Fruit fly (Drosophila melanogaster) whole organism, embryonic: Measurements from ENCODE around the gene CG16957.

Experiments used
- Asciz ChIP-seq: fragments of 200-800 bp; sonication (Bioruptor generic); optimal IDR thresholded peaks from 2 replicates; lab custom pipeline; 2017; ENCODE audit warnings: missing biosample characterization, mild to moderate bottlenecking, missing genetic modification characterization, missing genetic modification reagents
- Atf-2 ChIP-seq: fragments of 200-800 bp; sonication (Bioruptor generic); optimal IDR thresholded peaks from 2 replicates; lab custom pipeline; 2016; ENCODE audit warnings: missing biosample characterization, missing genetic modification characterization
- Atf3 ChIP-seq: fragments of 200-800 bp; sonication (Bioruptor generic); optimal IDR thresholded peaks from 3 replicates; lab custom pipeline; 2016; ENCODE audit warnings: missing biosample characterization, missing genetic modification characterization
- Awh ChIP-seq: fragments of 200-800 bp; sonication (Bioruptor generic); IDR thresholded peaks from 2 replicates; pipeline ENCODE4, ENCODE4 v1.3.6; 2022; ENCODE audit warnings: missing biosample characterization, missing genetic modification characterization
- CG11247 ChIP-seq: fragments of 200-800 bp; sonication (Bioruptor generic); IDR thresholded peaks from 2 replicates; pipeline ENCODE4 v1.3.6; 2022; ENCODE audit warnings: missing biosample characterization, missing genetic modification characterization
- CG12104 ChIP-seq: fragments of 200-800 bp; sonication (Bioruptor generic); optimal IDR thresholded peaks from 3 replicates; lab custom pipeline; 2016; ENCODE audit warnings: missing biosample characterization, missing genetic modification characterization
- CG12659 ChIP-seq: fragments of 200-800 bp; sonication (Bioruptor generic); optimal IDR thresholded peaks from 3 replicates; lab custom pipeline; 2017; ENCODE audit warnings: mild to moderate bottlenecking, missing biosample characterization, missing genetic modification reagents, missing genetic modification characterization
- CG16813 ChIP-seq: fragments of 200-800 bp; sonication (Bioruptor generic); IDR thresholded peaks from 3 replicates; pipeline ENCODE4 v1.3.6; 2022; ENCODE audit warnings: missing biosample characterization, missing genetic modification characterization; ENCODE audit not compliant: partially characterized antibody
- CG31441 ChIP-seq: fragments of 200-800 bp; sonication (Bioruptor generic); IDR thresholded peaks from 2 replicates; pipeline ENCODE4 v1.3.6; 2022; ENCODE audit warnings: missing biosample characterization, missing genetic modification characterization
- CG32532 ChIP-seq: fragments of 200-800 bp; sonication (Bioruptor generic); IDR thresholded peaks from 2 replicates; pipeline ENCODE4 v1.3.6; 2022; ENCODE audit warnings: missing biosample characterization, missing genetic modification characterization
- CG3995 ChIP-seq: fragments of 200-800 bp; sonication (Bioruptor generic); optimal IDR thresholded peaks from 3 replicates; lab custom pipeline; 2016; ENCODE audit warnings: missing biosample characterization, missing genetic modification characterization
- CG6854 ChIP-seq: fragments of 200-800 bp; sonication (Bioruptor generic); optimal IDR thresholded peaks from 3 replicates; lab custom pipeline; 2017; ENCODE audit warnings: missing biosample characterization, mild to moderate bottlenecking, missing genetic modification characterization
- CG8765 ChIP-seq: fragments of 200-800 bp; sonication (Bioruptor generic); IDR thresholded peaks from 2 replicates; pipeline ENCODE4 v1.3.6; 2022; ENCODE audit warnings: missing biosample characterization, missing genetic modification characterization
- CG9437 ChIP-seq: fragments of 200-800 bp; sonication (Bioruptor generic); optimal IDR thresholded peaks from 2 replicates; lab custom pipeline; 2018; ENCODE audit warnings: missing biosample characterization, mild to moderate bottlenecking, missing genetic modification characterization
- CTCF ChIP-seq: fragments of 200-800 bp; sonication (Bioruptor generic); optimal IDR thresholded peaks from 2 replicates; lab custom pipeline; 2017; ENCODE audit warnings: missing biosample characterization, mild to moderate bottlenecking, missing genetic modification characterization, moderate library complexity
- CrebB ChIP-seq: fragments of 200-800 bp; sonication (Bioruptor generic); optimal IDR thresholded peaks from 3 replicates; lab custom pipeline; 2018; ENCODE audit warnings: missing biosample characterization, mild to moderate bottlenecking, missing genetic modification characterization
- D19A ChIP-seq: fragments of 200-800 bp; optimal IDR thresholded peaks from 3 replicates; lab custom pipeline; 2019; ENCODE audit warnings: missing biosample characterization, mild to moderate bottlenecking, missing genetic modification characterization, moderate library complexity
- Dip2 ChIP-seq: fragments of 200-800 bp; sonication (Bioruptor generic); IDR thresholded peaks from 2 replicates; pipeline ENCODE4 v1.3.6; 2022; ENCODE audit warnings: missing biosample characterization, missing genetic modification characterization
- Fer1 ChIP-seq: fragments of 200-800 bp; sonication (Bioruptor generic); optimal IDR thresholded peaks from 2 replicates; lab custom pipeline; 2017; ENCODE audit warnings: missing biosample characterization, mild to moderate bottlenecking, missing genetic modification characterization
- NC2β ChIP-seq: fragments of 200-800 bp; sonication (Bioruptor generic); optimal IDR thresholded peaks from 2 replicates; lab custom pipeline; 2016; ENCODE audit warnings: missing biosample characterization, missing genetic modification characterization
- Oaz ChIP-seq: fragments of 200-800 bp; sonication (Bioruptor generic); IDR thresholded peaks from 2 replicates; pipeline ENCODE4 v1.3.6; 2022; ENCODE audit warnings: missing biosample characterization, missing genetic modification characterization
- Sox100B ChIP-seq: fragments of 200-800 bp; sonication (Bioruptor generic); optimal IDR thresholded peaks from 3 replicates; lab custom pipeline; 2018; ENCODE audit warnings: missing biosample characterization, mild to moderate bottlenecking, missing genetic modification characterization
- Trl ChIP-seq, 3 experiments: fragments of >200 bp in 2 of 3; fragments of 200-800 bp in 1 of 3; sonication (Bioruptor generic) in 1 of 3; optimal IDR thresholded peaks; 2 replicates in 1 of 3; 3 replicates in 2 of 3; lab custom pipeline; 2016 to 2017; ENCODE audit warnings: missing biosample characterization in 1 of 3, missing genetic modification characterization in 1 of 3
- ac ChIP-seq: fragments of 200-800 bp; sonication (Bioruptor generic); optimal IDR thresholded peaks from 3 replicates; lab custom pipeline; 2017; ENCODE audit warnings: missing biosample characterization, mild to moderate bottlenecking, missing genetic modification characterization
- az2 ChIP-seq: fragments of 200-800 bp; sonication (Bioruptor generic); optimal IDR thresholded peaks from 3 replicates; lab custom pipeline; 2016; ENCODE audit warnings: missing biosample characterization, missing genetic modification characterization
- crp ChIP-seq, 2 experiments: fragments of 200-800 bp; sonication (Bioruptor generic); optimal IDR thresholded peaks; 2 replicates in 1 of 2; 3 replicates in 1 of 2; lab custom pipeline; 2017; ENCODE audit warnings: missing biosample characterization in 2 of 2, missing genetic modification characterization in 2 of 2, mild to moderate bottlenecking in 1 of 2, moderate library complexity in 1 of 2
- ewg ChIP-seq: fragments of 200-800 bp; sonication (Bioruptor generic); optimal IDR thresholded peaks from 3 replicates; lab custom pipeline; 2017; ENCODE audit warnings: mild to moderate bottlenecking, missing biosample characterization, missing genetic modification reagents, missing genetic modification characterization
- fd64A ChIP-seq: fragments of 200-800 bp; sonication (Bioruptor generic); optimal IDR thresholded peaks from 3 replicates; lab custom pipeline; 2018; ENCODE audit warnings: missing biosample characterization, mild to moderate bottlenecking, missing genetic modification characterization
- gsb ChIP-seq: fragments of 200-800 bp; sonication (Bioruptor generic); IDR thresholded peaks from 2 replicates; pipeline ENCODE4 v1.3.6; 2022; ENCODE audit warnings: missing biosample characterization, missing genetic modification characterization
- lilli ChIP-seq: fragments of 200-800 bp; sonication (Bioruptor generic); optimal IDR thresholded peaks from 3 replicates; lab custom pipeline; 2016; ENCODE audit warnings: missing biosample characterization, missing genetic modification characterization
- odd ChIP-seq: fragments of 200-800 bp; sonication (Bioruptor generic); optimal IDR thresholded peaks from 2 replicates; lab custom pipeline; 2017; ENCODE audit warnings: missing biosample characterization, mild to moderate bottlenecking, missing genetic modification characterization
- onecut ChIP-seq: fragments of 200-800 bp; sonication (Bioruptor generic); IDR thresholded peaks from 2 replicates; pipeline ENCODE4 v1.3.6; 2022; ENCODE audit warnings: missing biosample characterization, missing genetic modification characterization
- pum ChIP-seq: fragments of 200-800 bp; sonication (Bioruptor generic); optimal IDR thresholded peaks from 2 replicates; lab custom pipeline; 2016; ENCODE audit warnings: missing biosample characterization, missing genetic modification characterization
- sisA ChIP-seq: fragments of 200-800 bp; sonication (Bioruptor generic); IDR thresholded peaks from 2 replicates; pipeline ENCODE4 v1.3.6; 2022; ENCODE audit warnings: missing biosample characterization, missing genetic modification characterization
- tap ChIP-seq: fragments of 200-800 bp; optimal IDR thresholded peaks from 3 replicates; lab custom pipeline; 2019; ENCODE audit warnings: missing biosample characterization, mild to moderate bottlenecking, missing genetic modification characterization, moderate library complexity
- trem ChIP-seq: fragments of 200-800 bp; optimal IDR thresholded peaks from 3 replicates; lab custom pipeline; 2019; ENCODE audit warnings: missing biosample characterization, mild to moderate bottlenecking, missing genetic modification characterization, moderate library complexity
- trh ChIP-seq: fragments of 200-800 bp; sonication (Bioruptor generic); optimal IDR thresholded peaks from 2 replicates; lab custom pipeline; 2016; ENCODE audit warnings: missing biosample characterization, missing genetic modification characterization
- twi ChIP-seq: fragments of 200-800 bp; optimal IDR thresholded peaks from 2 replicates; lab custom pipeline; 2019; ENCODE audit warnings: missing biosample characterization, mild to moderate bottlenecking, missing genetic modification characterization, moderate library complexity

CG16957 gene

dm6 chr2L:13361465-13361864, 34.5 kb downstream of the CG16957 start, which contains the start of gene CG9377:
Gene CG9377, minus strand, starts transcription at chr2L:13361565.
- no peak for TF ChIP-seq NC2β (GFP tag; lab: Kevin White, UChicago)
- no peak for TF ChIP-seq ac (GFP tag; lab: Kevin White, UChicago)
- TF ChIP-seq CG16813 (GFP tag; lab: Robert Waterston, UW): no peak
- TF ChIP-seq odd: no peak
- no peak for TF ChIP-seq pum (GFP tag; lab: Kevin White, UChicago)
- no peak for TF ChIP-seq Fer1 (GFP tag; lab: Kevin White, UChicago)
- TF ChIP-seq lilli (GFP tag; lab: Kevin White, UChicago): no peak
- no peak for TF ChIP-seq CG12104 (GFP tag; lab: Kevin White, UChicago)
- no peak for TF ChIP-seq gsb (GFP tag; lab: Robert Waterston, UW)
- no peak for TF ChIP-seq Oaz (GFP tag; lab: Robert Waterston, UW)
- TF ChIP-seq D19A (tag; lab: Kevin White, UChicago): no peak
- no peak for TF ChIP-seq az2 (GFP tag; lab: Kevin White, UChicago)
- TF ChIP-seq CG8765: no peak
- no peak for TF ChIP-seq Atf3 (GFP tag; lab: Kevin White, UChicago)
- TF ChIP-seq CG12659 (GFP tag; lab: Kevin White, UChicago): no peak
- no peak for TF ChIP-seq CG3995 (GFP tag; lab: Kevin White, UChicago)
- TF ChIP-seq, all 482 proteins: peak for 0

dm6 chr2L:13354580-13355347, 41.2 kb downstream of the CG16957 start, which contains the start of gene CG9395:
Gene CG9395, minus strand, starts transcription at chr2L:13355073.
- TF ChIP-seq crp (GFP tag; optimal IDR thresholded peaks at IDR 0.05; lab: Kevin White, UChicago): peak in 1 of 2 experiments; percentile 62
- TF ChIP-seq Atf-2: no peak
- no peak for TF ChIP-seq Dip2 (GFP tag; lab: Robert Waterston, UW)
- no peak for TF ChIP-seq sisA (GFP tag; lab: Robert Waterston, UW)
- no peak for TF ChIP-seq CG11247 (GFP tag; lab: Robert Waterston, UW)
- TF ChIP-seq onecut (GFP tag; lab: Robert Waterston, UW): peak; percentile 92
- TF ChIP-seq ewg: peak; percentile 93
- peak; percentile 20 to 31 for TF ChIP-seq Trl (optimal IDR thresholded peaks at IDR 0.05; lab: Kevin White, UChicago)
- no peak for TF ChIP-seq Trl (GFP tag; optimal IDR thresholded peaks at IDR 0.05; lab: Kevin White, UChicago)
- TF ChIP-seq trem (tag; lab: Kevin White, UChicago): no peak
- no peak for TF ChIP-seq twi (tag; lab: Kevin White, UChicago)

- peak; percentile 1 for TF ChIP-seq CG9437 (GFP tag; lab: Kevin White, UChicago)
- TF ChIP-seq tap (tag; lab: Kevin White, UChicago): peak; percentile 36
- TF ChIP-seq CTCF: peak; percentile 47
- TF ChIP-seq fd64A: peak; percentile 29
- TF ChIP-seq Awh (GFP tag; lab: Robert Waterston, UW): 0 out of 2 replicates have a peak, but pooled peaks have one; percentile 17
- TF ChIP-seq CG31441 (GFP tag; lab: Robert Waterston, UW): no peak
- TF ChIP-seq CrebB: no peak
- TF ChIP-seq CG6854 (GFP tag; lab: Kevin White, UChicago): peak; percentile 23
- no peak for TF ChIP-seq trh (GFP tag; lab: Kevin White, UChicago)
- 0 out of 2 replicates have a peak, but pooled peaks have one; percentile 7 for TF ChIP-seq CG32532 (GFP tag; lab: Robert Waterston, UW)
- TF ChIP-seq Sox100B (GFP tag; lab: Kevin White, UChicago): peak; percentile 43
- TF ChIP-seq Asciz: peak; percentile 35
- TF ChIP-seq, all 482 proteins: peak for 9
Measured at dm6 chr2L:13349237-13349902, 46.6 kb downstream of the CG16957 start.
